Fruit fly (Drosophila melanogaster) S2 (cell line): Measurements from ENCODE around the gene CG1774.

Experiments
- CG8478 ChIP-seq: fragments of >200 bp; optimal IDR thresholded peaks from 2 replicates; lab custom pipeline; 2018
- CTCF ChIP-seq, 2 experiments: fragments of >200 bp; optimal IDR thresholded peaks; 2 replicates each; lab custom pipeline; 2018

DNA sequence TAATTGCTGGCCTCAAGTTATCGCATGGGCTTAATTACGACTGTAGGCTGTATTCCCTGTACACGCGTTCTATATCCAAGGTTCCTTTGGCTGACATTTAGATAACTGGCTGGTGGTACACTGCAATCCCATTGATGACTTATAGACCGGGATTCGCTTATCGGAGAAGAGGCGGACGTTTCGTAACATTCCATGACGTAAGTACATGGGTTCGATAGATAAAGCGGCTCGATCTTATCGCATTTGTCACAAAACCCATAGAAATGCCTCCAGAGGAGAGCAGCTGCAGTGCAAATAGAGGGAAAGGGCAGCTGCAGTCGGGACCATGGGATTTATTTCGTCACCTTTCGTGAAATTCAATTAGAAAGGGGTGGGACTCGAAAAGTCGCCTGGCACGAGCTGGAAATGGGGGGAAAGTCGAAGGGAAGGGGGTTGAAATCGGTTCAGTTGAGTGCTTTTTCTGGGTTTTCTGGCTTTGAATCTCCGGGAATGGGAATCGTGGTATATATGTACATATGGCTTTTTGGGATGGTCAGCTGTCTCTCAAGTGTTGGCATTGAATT lies 14.8 kb downstream of the CG1774 start:
- TF ChIP-seq CG8478 (lab: Kevin White, UChicago) (no peak), CTCF (optimal IDR thresholded peaks at IDR 0.05; lab: Kevin White, UChicago) (no peak)
